Worm (Caenorhabditis elegans): ENCODE results near the gene R12G8.1.

- TF ChIP-seq hnd-1 (tag; optimal IDR thresholded peaks at IDR 0.05): no peak
- TF ChIP-seq ama-1 (optimal IDR thresholded peaks at IDR 0.05): no peak
- no peak for TF ChIP-seq flt-1 (GFP tag; IDR thresholded peaks at IDR 0.05)
- no peak for TF ChIP-seq tbx-11 (GFP tag; IDR thresholded peaks at IDR 0.05)
- TF ChIP-seq ets-7 (tag; optimal IDR thresholded peaks at IDR 0.05): no peak
- TF ChIP-seq pes-1 (GFP tag; IDR thresholded peaks at IDR 0.05): no peak
- no peak for TF ChIP-seq F13C5.2 (tag; optimal IDR thresholded peaks at IDR 0.05)
- TF ChIP-seq hmbx-1 (tag; optimal IDR thresholded peaks at IDR 0.05): no peak
- no peak for TF ChIP-seq tbx-37 (GFP tag; conservative IDR thresholded peaks at IDR 0.05)
- TF ChIP-seq sea-1 (GFP tag; conservative IDR thresholded peaks at IDR 0.05): no peak
Observed at ce11 chrV:17784363-17784762, 35.3 kb upstream of the R12G8.1 start.
